Worm (Caenorhabditis elegans): ENCODE measurements around the gene mex-6.

Gene mex-6

ce11 chrII:9554925-9555553 lies 31.1 kb downstream of the mex-6 start, which contains the start of gene F35H8.2:
F35H8.2 (plus strand) TSS chrII:9555503.
- TF ChIP-seq tbx-7 (tag; optimal IDR thresholded peaks at IDR 0.05): no peak
- no peak for TF ChIP-seq madf-2 (tag; optimal IDR thresholded peaks at IDR 0.05)
- no peak for TF ChIP-seq ceh-18 (tag; optimal IDR thresholded peaks at IDR 0.05)
- no peak for TF ChIP-seq pax-1 (tag; optimal IDR thresholded peaks at IDR 0.05)
- no peak for TF ChIP-seq npax-4 (tag; optimal IDR thresholded peaks at IDR 0.05)
- no peak for TF ChIP-seq hlh-15 (tag; optimal IDR thresholded peaks at IDR 0.05)
- TF ChIP-seq rnt-1 (tag; optimal IDR thresholded peaks at IDR 0.05): no peak
- no peak for TF ChIP-seq lim-6 (tag; optimal IDR thresholded peaks at IDR 0.05)
- no peak for TF ChIP-seq dmd-4 (tag; optimal IDR thresholded peaks at IDR 0.05; ENCODE audit: borderline replicate concordance)
- no peak for TF ChIP-seq unc-86 (tag; optimal IDR thresholded peaks at IDR 0.05)
- TF ChIP-seq zip-5 (tag; optimal IDR thresholded peaks at IDR 0.05): no peak
- no peak for TF ChIP-seq ttx-3 (tag; optimal IDR thresholded peaks at IDR 0.05)
- no peak for TF ChIP-seq ets-4 (tag; optimal IDR thresholded peaks at IDR 0.05)
- TF ChIP-seq ceh-6 (GFP tag; optimal IDR thresholded peaks at IDR 0.05): no peak
- TF ChIP-seq sox-2 (GFP tag; IDR thresholded peaks at IDR 0.05): no peak

- no peak for TF ChIP-seq lin-11 (tag; optimal IDR thresholded peaks at IDR 0.05)
- no peak for TF ChIP-seq ceh-48 (tag; optimal IDR thresholded peaks at IDR 0.05)
- no peak for TF ChIP-seq K09A11.1 (tag; optimal IDR thresholded peaks at IDR 0.05; ENCODE audit: insufficient read depth)
- TF ChIP-seq ceh-9 (tag; optimal IDR thresholded peaks at IDR 0.05): no peak
- TF ChIP-seq ttx-3 (tag; optimal IDR thresholded peaks at IDR 0.05): no peak
- TF ChIP-seq ama-1 (optimal IDR thresholded peaks at IDR 0.05): no peak
- TF ChIP-seq tbx-7 (tag; optimal IDR thresholded peaks at IDR 0.05): no peak
These were observed 32.6 kb downstream of the mex-6 start for ce11 chrII:9556582-9556981.

ce11 chrII:9557437-9558150 lies 33.6 kb downstream of the mex-6 start, which contains the start of gene zfp-2:
zfp-2 (plus strand) TSS chrII:9557650.
- TF ChIP-seq Y22D7AL.16 (tag; optimal IDR thresholded peaks at IDR 0.05) (no peak), unc-42 (tag; optimal IDR thresholded peaks at IDR 0.05) (peak; percentile 47)

ce11 chrII:9558906-9559305 lies 34.9 kb downstream of the mex-6 start:
- TF ChIP-seq ama-1 (optimal IDR thresholded peaks at IDR 0.05) (no peak), ceh-24 (tag; optimal IDR thresholded peaks at IDR 0.05) (no peak), nhr-11 (tag; optimal IDR thresholded peaks at IDR 0.05) (no peak), nhr-232 (tag; optimal IDR thresholded peaks at IDR 0.05) (no peak), elt-4 (tag; optimal IDR thresholded peaks at IDR 0.05) (no peak), ahr-1 (tag; optimal IDR thresholded peaks at IDR 0.05) (no peak), zip-5 (tag; optimal IDR thresholded peaks at IDR 0.05) (no peak), unc-42 (tag; optimal IDR thresholded peaks at IDR 0.05) (no peak), T23F11.4 (GFP tag; optimal IDR thresholded peaks at IDR 0.05) (no peak), tbx-2 (tag; optimal IDR thresholded peaks at IDR 0.05) (no peak), mec-3 (tag; optimal IDR thresholded peaks at IDR 0.05; ENCODE audit: borderline replicate concordance) (no peak), pros-1 (tag; optimal IDR thresholded peaks at IDR 0.05) (no peak), pha-4 (tag; optimal IDR thresholded peaks at IDR 0.05) (no peak), hlh-13 (GFP tag; optimal IDR thresholded peaks at IDR 0.05) (no peak), elt-2 (tag; optimal IDR thresholded peaks at IDR 0.05) (no peak)

ce11 chrII:9559929-9560328 lies 36.0 kb downstream of the mex-6 start, which contains the start of gene F35H8.4:
F35H8.4 (minus strand) TSS chrII:9560029.
- no peak for TF ChIP-seq Y22D7AL.16 (tag; optimal IDR thresholded peaks at IDR 0.05)
- TF ChIP-seq ceh-30 (tag; optimal IDR thresholded peaks at IDR 0.05): no peak
- no peak for TF ChIP-seq pat-9 (tag; optimal IDR thresholded peaks at IDR 0.05)

Data from whole organism, late embryonic.